Worm (Caenorhabditis elegans) whole organism, L4/young adult: Measurements from ENCODE around the gene C47E12.3.

Experiments used
- dao-5 ChIP-seq: sonication (generic microtip); optimal IDR thresholded peaks from 2 replicates; lab custom pipeline; 2016; ENCODE audit warnings: missing genotype, missing genetic modification characterization, moderate library complexity, missing compliant biosample characterization
- him-1 ChIP-seq: sonication (generic microtip); optimal IDR thresholded peaks from 2 replicates; lab custom pipeline; 2016; ENCODE audit warnings: missing genotype, missing genetic modification reagents, missing genetic modification characterization, missing compliant biosample characterization

ce11 chrIV:10016977-10017376 lies 15.3 kb upstream of the C47E12.3 start, which contains the start of gene ent-7:
- TF ChIP-seq him-1 (tag; lab: Kevin White, UChicago), result no peak
- no peak for TF ChIP-seq dao-5 (tag; lab: Kevin White, UChicago)
